Worm (Caenorhabditis elegans) whole organism, L4 larva: ENCODE results near the gene emb-8.
A peak's percentile ranks its signal among the peaks of the same experiment; 100 is the strongest.

Experiments
- F10B5.3 ChIP-seq: sonication (generic microtip); optimal IDR thresholded peaks from 2 replicates; lab custom pipeline; 2016; ENCODE audit warnings: mild to moderate bottlenecking, missing genetic modification characterization, missing compliant biosample characterization
- F26F4.8 ChIP-seq: fragments of 200-800 bp; sonication (Bioruptor generic); conservative IDR thresholded peaks from 2 replicates; pipeline ENCODE4 v1.3.6; 2022; ENCODE audit warnings: missing genetic modification characterization, missing compliant biosample characterization
- T26A8.4 ChIP-seq: fragments of 200-800 bp; sonication (Bioruptor generic); IDR thresholded peaks from 2 replicates; pipeline ENCODE4 v1.3.6; 2022; ENCODE audit warnings: missing genetic modification characterization, missing compliant biosample characterization
- Y75B8A.6 ChIP-seq: fragments of 200-800 bp; sonication (Bioruptor generic); IDR thresholded peaks from 2 replicates; pipeline ENCODE4 v1.3.6; 2022; ENCODE audit warnings: missing genetic modification reagents, missing genetic modification characterization, missing compliant biosample characterization
- ZK546.5 ChIP-seq, 2 experiments: sonication (generic microtip); optimal IDR thresholded peaks; 2 replicates each; lab custom pipeline; 2017; ENCODE audit warnings: missing biosample characterization in 2 of 2, missing genetic modification characterization in 2 of 2
- aha-1 ChIP-seq: fragments of 150-350 bp; peaks from one replicate; lab custom pipeline; 2014; ENCODE audit warnings: missing biosample characterization, missing genetic modification characterization
- arid-1 ChIP-seq: fragments of 200-800 bp; sonication (Bioruptor generic); conservative IDR thresholded peaks from 2 replicates; pipeline ENCODE4 v1.3.6; 2022; ENCODE audit warnings: missing genetic modification reagents, missing genetic modification characterization, missing compliant biosample characterization
- ceh-28 ChIP-seq: fragments of 150-350 bp; optimal IDR thresholded peaks from 2 replicates; lab custom pipeline; 2014; ENCODE audit warnings: missing biosample characterization, missing genetic modification reagents, missing genetic modification characterization
- ceh-32 ChIP-seq: sonication (generic microtip); optimal IDR thresholded peaks from 2 replicates; lab custom pipeline; 2016; ENCODE audit warnings: mild to moderate bottlenecking, missing genetic modification characterization, missing compliant biosample characterization; ENCODE audit not compliant: poor library complexity
- ceh-44 ChIP-seq: fragments of 200-800 bp; sonication (Bioruptor generic); IDR thresholded peaks from 2 replicates; pipeline ENCODE4 v1.3.6; 2022; ENCODE audit warnings: missing genetic modification reagents, missing genetic modification characterization, missing compliant biosample characterization
- daf-12 ChIP-seq: fragments of 150-350 bp; optimal IDR thresholded peaks from 2 replicates; lab custom pipeline; 2014; ENCODE audit warnings: missing biosample characterization, missing genetic modification reagents, missing genetic modification characterization
- daf-16 ChIP-seq, 3 experiments: sonication (generic microtip); optimal IDR thresholded peaks; 2 replicates each; lab custom pipeline; 2016 to 2017; ENCODE audit warnings: missing genetic modification characterization in 3 of 3, missing genetic modification reagents in 3 of 3, mild to moderate bottlenecking in 2 of 3, missing compliant biosample characterization in 2 of 3, missing biosample characterization in 1 of 3, moderate library complexity in 1 of 3
- daf-19 ChIP-seq: fragments of 200-800 bp; sonication (Bioruptor generic); conservative IDR thresholded peaks from 2 replicates; pipeline ENCODE4 v1.3.6; 2022; ENCODE audit warnings: missing genetic modification characterization, missing compliant biosample characterization
- dmd-6 ChIP-seq: fragments of 200-800 bp; sonication (Bioruptor generic); IDR thresholded peaks from 2 replicates; pipeline ENCODE4 v1.3.6; 2022; ENCODE audit warnings: missing genetic modification reagents, missing genetic modification characterization, missing compliant biosample characterization
- dmd-9 ChIP-seq: fragments of 200-800 bp; sonication (Bioruptor generic); IDR thresholded peaks from 2 replicates; pipeline ENCODE4 v1.3.6; 2022; ENCODE audit warnings: missing genetic modification reagents, missing genetic modification characterization, missing compliant biosample characterization
- dpl-1 ChIP-seq: fragments of 150-350 bp; optimal IDR thresholded peaks from 2 replicates; lab custom pipeline; 2014; ENCODE audit warnings: missing biosample characterization, missing genetic modification reagents, missing genetic modification characterization
- dve-1 ChIP-seq: sonication (generic microtip); optimal IDR thresholded peaks from 2 replicates; lab custom pipeline; 2017; ENCODE audit warnings: antibody characterized with exemption, mild to moderate bottlenecking, missing genetic modification characterization, missing compliant biosample characterization; ENCODE audit not compliant: insufficient read depth
- egl-43 ChIP-seq: fragments of 200-800 bp; sonication (Bioruptor generic); IDR thresholded peaks from 2 replicates; pipeline ENCODE4 v1.3.6; 2022; ENCODE audit warnings: missing genetic modification reagents, missing genetic modification characterization, missing compliant biosample characterization
- fos-1 ChIP-seq: fragments of 150-350 bp; optimal IDR thresholded peaks from 2 replicates; lab custom pipeline; 2014; ENCODE audit warnings: missing biosample characterization, missing genetic modification characterization
- hlh-11 ChIP-seq: fragments of 200-800 bp; sonication (Bioruptor generic); optimal IDR thresholded peaks from 2 replicates; lab custom pipeline; 2018; ENCODE audit warnings: mild to moderate bottlenecking, missing genetic modification characterization, missing compliant biosample characterization
- lin-1 ChIP-seq: fragments of 200-800 bp; sonication (Bioruptor generic); IDR thresholded peaks from 2 replicates; pipeline ENCODE4 v1.3.6; 2022; ENCODE audit warnings: missing genetic modification reagents, missing genetic modification characterization, missing compliant biosample characterization
- lin-15B ChIP-seq: fragments of 150-350 bp; sonication (generic microtip); optimal IDR thresholded peaks from 3 replicates; lab custom pipeline; 2014; ENCODE audit warnings: missing biosample characterization, missing genetic modification characterization
- lin-39 ChIP-seq: fragments of 150-350 bp; optimal IDR thresholded peaks from 2 replicates; lab custom pipeline; 2014; ENCODE audit warnings: missing biosample characterization, missing genetic modification reagents, missing genetic modification characterization
- madf-9 ChIP-seq: fragments of 200-800 bp; sonication (Bioruptor generic); conservative IDR thresholded peaks from 2 replicates; pipeline ENCODE4 v1.3.6; 2022; ENCODE audit warnings: missing genetic modification reagents, missing genetic modification characterization, missing compliant biosample characterization
- mdl-1 ChIP-seq, 2 experiments: fragments of 150-350 bp in 1 of 2; sonication (generic microtip) in 1 of 2; optimal IDR thresholded peaks; 2 replicates each; lab custom pipeline; 2014 to 2017; ENCODE audit warnings: missing biosample characterization in 2 of 2, missing genetic modification characterization in 2 of 2
- mep-1 ChIP-seq: fragments of 150-350 bp; sonication (generic microtip); optimal IDR thresholded peaks from 3 replicates; lab custom pipeline; 2014; ENCODE audit warnings: missing biosample characterization, missing genetic modification characterization
- mxl-2 ChIP-seq: fragments of 200-800 bp; sonication (Bioruptor generic); conservative IDR thresholded peaks from 2 replicates; pipeline ENCODE4 v1.3.6; 2022; ENCODE audit warnings: missing genetic modification reagents, missing genetic modification characterization, missing compliant biosample characterization
- nhr-102 ChIP-seq: sonication (generic microtip); optimal IDR thresholded peaks from 2 replicates; lab custom pipeline; 2016; ENCODE audit warnings: mild to moderate bottlenecking, missing genetic modification characterization, moderate library complexity, missing compliant biosample characterization
- nhr-28 ChIP-seq: fragments of 150-350 bp; optimal IDR thresholded peaks from 2 replicates; lab custom pipeline; 2014; ENCODE audit warnings: missing biosample characterization, missing genetic modification characterization
- nhr-42 ChIP-seq: fragments of 200-800 bp; sonication (Bioruptor generic); IDR thresholded peaks from 2 replicates; pipeline ENCODE4 v1.3.6; 2022; ENCODE audit warnings: missing genetic modification characterization, missing compliant biosample characterization
- pqm-1 ChIP-seq: sonication (generic microtip); optimal IDR thresholded peaks from 2 replicates; lab custom pipeline; 2017; ENCODE audit warnings: missing biosample characterization, missing genetic modification characterization
- set-16 ChIP-seq: fragments of 200-800 bp; sonication (Bioruptor generic); IDR thresholded peaks from 2 replicates; pipeline ENCODE4 v1.3.6; 2022; ENCODE audit warnings: missing genetic modification reagents, missing genetic modification characterization, missing compliant biosample characterization
- skn-1 ChIP-seq: fragments of 150-350 bp; optimal IDR thresholded peaks from 2 replicates; lab custom pipeline; 2014; ENCODE audit warnings: missing biosample characterization, missing genetic modification characterization
- snpc-4 ChIP-seq: fragments of 150-350 bp; optimal IDR thresholded peaks from 2 replicates; lab custom pipeline; 2014; ENCODE audit warnings: missing biosample characterization, missing genetic modification characterization
- spr-1 ChIP-seq: sonication (generic microtip); optimal IDR thresholded peaks from 2 replicates; lab custom pipeline; 2016; ENCODE audit warnings: mild to moderate bottlenecking, missing genetic modification characterization, missing compliant biosample characterization
- unc-130 ChIP-seq: sonication (generic microtip); optimal IDR thresholded peaks from 2 replicates; lab custom pipeline; 2016; ENCODE audit warnings: missing genetic modification reagents, missing genetic modification characterization, missing compliant biosample characterization
- unc-39 ChIP-seq: sonication (generic microtip); optimal IDR thresholded peaks from 2 replicates; lab custom pipeline; 2017; ENCODE audit warnings: missing biosample characterization, missing genetic modification characterization
- unc-62 ChIP-seq, 3 experiments: fragments of 150-350 bp in 1 of 3; sonication (generic microtip); optimal IDR thresholded peaks in 2 of 3; peaks in 1 of 3; 1 replicate in 1 of 3; 2 replicates in 2 of 3; lab custom pipeline; 2014 to 2017; ENCODE audit warnings: missing biosample characterization in 3 of 3, missing genetic modification characterization in 3 of 3, missing genetic modification reagents in 3 of 3, missing genotype in 1 of 3
- vab-7 ChIP-seq: fragments of 200-800 bp; sonication (Bioruptor generic); IDR thresholded peaks from 2 replicates; pipeline ENCODE4 v1.3.6; 2022; ENCODE audit warnings: missing genetic modification reagents, missing genetic modification characterization, missing compliant biosample characterization
- zip-11 ChIP-seq: fragments of 200-800 bp; sonication (Bioruptor generic); IDR thresholded peaks from 2 replicates; pipeline ENCODE4 v1.3.6; 2022; ENCODE audit warnings: missing genetic modification characterization, missing compliant biosample characterization

The emb-8 gene

DNA sequence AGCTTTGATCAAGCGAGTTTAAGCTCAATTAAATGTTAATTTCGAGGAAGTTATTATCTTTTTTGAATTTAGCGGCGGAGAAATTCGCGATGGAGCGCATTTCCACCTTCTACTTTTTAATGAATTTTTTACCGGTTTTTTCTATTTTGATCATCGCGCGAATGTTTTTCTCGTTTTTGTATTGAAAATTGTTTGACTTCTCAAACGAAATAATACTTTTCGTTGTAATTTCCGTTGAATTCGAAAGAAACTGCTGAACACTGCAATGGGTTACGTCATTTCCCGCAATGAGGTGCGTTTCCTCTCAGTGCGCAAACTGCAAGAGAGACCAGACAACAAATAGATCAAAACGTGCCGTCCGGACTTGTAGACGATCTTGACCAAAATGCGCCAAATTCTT is 18.3 kb downstream of the emb-8 start (continued):
- TF ChIP-seq unc-130 (no peak), lin-1 (GFP tag; lab: Robert Waterston, UW) (no peak), fos-1 (no peak), snpc-4 (tag; lab: Kevin White, UChicago) (no peak), spr-1 (tag; lab: Kevin White, UChicago) (no peak), pqm-1 (tag; lab: Kevin White, UChicago) (no peak), nhr-28 (no peak), hlh-11 (tag; lab: Kevin White, UChicago) (peak; percentile 19)

DNA sequence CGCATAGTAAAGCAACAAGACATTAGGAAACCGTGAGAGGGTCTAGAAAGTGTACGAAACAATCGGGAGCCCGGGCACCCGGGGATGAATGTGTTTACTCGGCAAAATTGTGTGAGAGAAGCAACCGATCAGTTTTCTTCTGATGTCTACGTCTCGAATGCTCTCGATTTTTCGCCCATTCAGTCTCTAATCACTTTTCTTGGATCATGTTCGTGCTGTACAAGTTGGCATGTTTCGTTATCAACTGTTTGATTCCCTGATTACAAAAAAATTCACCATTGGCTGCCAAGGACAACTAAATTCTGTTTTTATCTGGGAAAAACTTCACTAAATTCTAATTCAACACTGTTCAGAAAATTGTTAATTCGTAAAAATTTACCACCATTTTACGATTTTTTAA is 18.9 kb downstream of the emb-8 start:
- TF ChIP-seq nhr-28 (peak; percentile 31), aha-1 (peak; percentile 22), pqm-1 (tag; lab: Kevin White, UChicago) (peak; percentile 9), dve-1 (peak; percentile 20), unc-62 (GFP tag; optimal IDR thresholded peaks at IDR 0.05 in 1 of 2; lab: Kevin White, UChicago) (peak in 1 of 2 experiments; percentile 76), unc-62 (tag; optimal IDR thresholded peaks at IDR 0.05; lab: Kevin White, UChicago) (no peak), dmd-6 (GFP tag; lab: Robert Waterston, UW) (peak; percentile 46), daf-16 (GFP tag; optimal IDR thresholded peaks at IDR 0.05; lab: Kevin White, UChicago) (no peak), daf-16 (tag; optimal IDR thresholded peaks at IDR 0.05; lab: Kevin White, UChicago) (peak; percentile 51), zip-11 (GFP tag; lab: Robert Waterston, UW) (no peak), hlh-11 (tag; lab: Kevin White, UChicago) (peak; percentile 34), Y75B8A.6 (GFP tag; lab: Robert Waterston, UW) (no peak), ceh-28 (tag; lab: Kevin White, UChicago) (no peak)

DNA sequence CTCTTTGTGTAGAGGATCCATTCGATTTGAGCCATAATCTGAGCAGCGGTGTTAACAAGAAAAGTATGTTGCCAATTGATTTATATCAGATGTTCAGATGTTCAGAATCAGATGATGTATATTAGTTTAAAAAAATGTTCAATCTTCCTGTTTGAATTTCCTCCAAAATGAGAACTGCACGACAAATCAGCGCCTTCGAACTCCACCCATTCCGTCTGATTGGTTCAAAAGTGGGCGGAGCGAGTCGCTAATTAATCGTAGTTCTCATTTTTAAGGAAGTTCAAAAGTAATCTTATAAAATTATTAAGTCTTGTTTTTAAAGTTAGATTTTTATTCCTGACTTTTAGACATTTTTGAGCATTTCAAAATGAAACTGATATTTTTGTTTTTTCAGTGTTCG is 20.3 kb downstream of the emb-8 start:
- TF ChIP-seq unc-62 (GFP tag; optimal IDR thresholded peaks at IDR 0.05 in 1 of 2; lab: Kevin White, UChicago) (peak in 1 of 2 experiments; percentile 73), unc-62 (tag; optimal IDR thresholded peaks at IDR 0.05; lab: Kevin White, UChicago) (no peak), daf-19 (no peak)
- TF ChIP-seq, all 104 proteins: peak for 1

DNA sequence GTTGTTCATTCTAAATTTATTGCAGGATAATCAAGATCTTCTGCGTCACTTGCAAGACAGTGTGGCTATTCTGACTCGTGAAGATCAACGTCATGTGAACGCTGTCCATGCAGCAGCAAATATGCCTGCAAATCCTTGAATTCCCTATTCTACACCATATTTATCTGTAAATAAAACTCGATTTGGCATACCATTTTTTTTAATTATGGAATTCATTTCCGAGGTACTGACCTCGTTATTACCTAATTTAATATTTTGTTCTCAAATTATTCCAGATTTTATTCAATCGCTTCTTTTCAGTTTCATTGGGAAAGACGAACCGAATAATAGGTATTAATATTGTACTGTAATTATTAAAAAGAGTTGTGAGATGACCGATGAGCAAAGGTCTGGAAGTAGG is 25.9 kb downstream of the emb-8 start, which contains the start of gene cid-1:
TSS of gene cid-1 (plus strand) at position 301 of the 400 bp plus-strand sequence.
- TF ChIP-seq mdl-1 (tag; optimal IDR thresholded peaks at IDR 0.05; lab: Kevin White, UChicago) (no peak), lin-39 (tag; lab: Kevin White, UChicago) (no peak), aha-1 (peak; percentile 48)
- TF ChIP-seq, all 104 proteins: peak for 1

DNA sequence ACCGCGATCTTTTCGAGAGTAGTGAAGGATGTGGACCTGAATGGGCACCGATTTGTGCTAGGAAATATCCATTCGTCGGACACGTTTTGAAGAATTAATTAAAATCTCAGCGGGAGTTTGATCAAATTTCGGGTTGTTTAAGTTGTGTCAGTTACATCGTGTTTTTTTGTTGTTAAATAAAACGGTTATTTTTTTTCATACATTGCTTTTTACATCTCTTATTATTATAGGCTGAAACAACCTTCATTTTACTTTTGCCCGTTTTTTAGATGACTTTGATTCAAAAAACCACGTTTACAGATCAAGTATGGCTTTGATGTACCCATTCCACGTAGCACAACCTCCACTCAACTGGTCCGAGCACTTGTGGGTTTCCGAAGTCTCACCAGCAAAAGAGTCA is 26.3 kb downstream of the emb-8 start, which contains the start of gene emb-1:
TSS of gene emb-1 (plus strand) at position 301 of the 400 bp plus-strand sequence.
- no peak for TF ChIP-seq Y75B8A.6 (GFP tag; lab: Robert Waterston, UW)
- no peak for TF ChIP-seq mep-1 (tag; lab: Kevin White, UChicago)
- TF ChIP-seq vab-7, result no peak
- no peak for TF ChIP-seq madf-9 (GFP tag; lab: Robert Waterston, UW)
- TF ChIP-seq lin-15B (tag; lab: Kevin White, UChicago), result no peak
- TF ChIP-seq F26F4.8 (GFP tag; lab: Robert Waterston, UW), result no peak
- TF ChIP-seq nhr-102 (tag; lab: Kevin White, UChicago), result no peak
- no peak for TF ChIP-seq T26A8.4 (GFP tag; lab: Robert Waterston, UW)

DNA sequence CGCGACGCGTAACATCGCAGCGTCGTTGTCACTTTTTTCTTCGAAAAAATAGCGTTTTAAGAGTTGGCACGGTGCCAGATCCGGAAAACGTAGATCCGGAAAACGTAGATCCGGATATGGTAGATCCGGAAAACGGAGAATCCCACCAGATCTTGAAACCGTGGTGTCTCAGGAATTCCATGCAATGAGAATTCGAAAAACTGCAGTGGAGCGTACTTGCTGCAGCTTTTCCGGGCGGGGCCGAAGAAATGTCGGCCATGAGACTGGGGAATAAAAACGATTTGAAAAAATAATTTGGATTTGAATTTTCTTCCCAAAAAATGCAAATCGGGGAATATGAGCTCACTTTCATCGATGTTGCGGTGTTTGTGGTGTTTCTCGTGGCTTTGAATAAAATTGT is 27.0 kb downstream of the emb-8 start, which contains the start of gene K10D2.5:
TSS of gene K10D2.5 (plus strand) at position 251 of the 400 bp plus-strand sequence.
- no peak for TF ChIP-seq unc-39 (tag; lab: Kevin White, UChicago)
- peak; percentile 83 for TF ChIP-seq egl-43 (GFP tag; lab: Robert Waterston, UW)
- no peak for TF ChIP-seq ZK546.5 (tag; optimal IDR thresholded peaks at IDR 0.05; lab: Kevin White, UChicago)
- peak; percentile 90 for TF ChIP-seq lin-15B (tag; lab: Kevin White, UChicago)
- TF ChIP-seq spr-1 (tag; lab: Kevin White, UChicago), result peak; percentile 43
- TF ChIP-seq dve-1, result peak; percentile 68
- peak; percentile 89 for TF ChIP-seq arid-1
- TF ChIP-seq ceh-44 (GFP tag; lab: Robert Waterston, UW), result peak; percentile 99
- TF ChIP-seq daf-12 (tag; lab: Kevin White, UChicago), result no peak
- no peak for TF ChIP-seq snpc-4 (tag; lab: Kevin White, UChicago)
- TF ChIP-seq dpl-1 (GFP tag; lab: Kevin White, UChicago), result peak; percentile 88
- TF ChIP-seq Y75B8A.6 (GFP tag; lab: Robert Waterston, UW), result peak; percentile 62; the same call in 1 of the 2 replicates
- TF ChIP-seq dmd-9, result peak; percentile 97
- peak; percentile 83; the same call in 1 of the 2 replicates for TF ChIP-seq mxl-2 (GFP tag; lab: Robert Waterston, UW)
- peak; percentile 68 for TF ChIP-seq set-16 (GFP tag; lab: Robert Waterston, UW)
- TF ChIP-seq skn-1 (tag; lab: Kevin White, UChicago), result no peak
- TF ChIP-seq F10B5.3 (tag; lab: Kevin White, UChicago), result no peak
- peak; percentile 81; the same call in 1 of the 2 replicates for TF ChIP-seq nhr-42
- TF ChIP-seq ceh-32, result no peak
